Fruit fly (Drosophila melanogaster): Measurements from ENCODE around the gene Vps16B.

Gene Vps16B

dm6 chr3R:29778139-29778984, 37.9 kb downstream of the Vps16B start:
- TF ChIP-seq fkh (GFP tag; optimal IDR thresholded peaks at IDR 0.05) (no peak), Sox102F (GFP tag; optimal IDR thresholded peaks at IDR 0.05) (peak; percentile 60), ss (GFP tag; optimal IDR thresholded peaks at IDR 0.05) (peak; percentile 18 to 38), Hr4 (GFP tag; optimal IDR thresholded peaks at IDR 0.05) (peak; percentile 39), Blimp-1 (GFP tag; optimal IDR thresholded peaks at IDR 0.05) (peak; percentile 36), topi (GFP tag; optimal IDR thresholded peaks at IDR 0.05) (peak; percentile 76), cyc (GFP tag; optimal IDR thresholded peaks at IDR 0.05) (peak; percentile 54), Smox (GFP tag; optimal IDR thresholded peaks at IDR 0.05) (peak; percentile 65), eg (GFP tag; IDR thresholded peaks at IDR 0.05) (no peak; the same call in 2 of the 3 replicates), CG8119 (GFP tag; IDR thresholded peaks at IDR 0.05) (no peak), net (GFP tag; optimal IDR thresholded peaks at IDR 0.05) (peak; percentile 10), CG6808 (GFP tag; optimal IDR thresholded peaks at IDR 0.05) (peak; percentile 67), Ets21C (GFP tag; optimal IDR thresholded peaks at IDR 0.05) (peak; percentile 51), vri (GFP tag; optimal IDR thresholded peaks at IDR 0.05) (peak; percentile 26), CG16779 (tag; optimal IDR thresholded peaks at IDR 0.05) (no peak), Eip93F (GFP tag; optimal IDR thresholded peaks at IDR 0.05) (no peak), CG10631 (GFP tag; optimal IDR thresholded peaks at IDR 0.05) (peak; percentile 63), CG3919 (GFP tag; optimal IDR thresholded peaks at IDR 0.05) (peak; percentile 60), Ets96B (tag; optimal IDR thresholded peaks at IDR 0.05) (peak; percentile 47), achi (GFP tag; optimal IDR thresholded peaks at IDR 0.05) (peak; percentile 56), svp (GFP tag) (peak; percentile 83), CG6792 (GFP tag; optimal IDR thresholded peaks at IDR 0.05) (peak; percentile 45), Hr39 (GFP tag; optimal IDR thresholded peaks at IDR 0.05) (peak; percentile 76), CG6276 (GFP tag; optimal IDR thresholded peaks at IDR 0.05) (no peak), Met (GFP tag; optimal IDR thresholded peaks at IDR 0.05) (peak; percentile 73), fd59A (GFP tag; optimal IDR thresholded peaks at IDR 0.05) (peak; percentile 57), CG15336 (GFP tag; IDR thresholded peaks at IDR 0.05) (no peak), Lpt (GFP tag; optimal IDR thresholded peaks at IDR 0.05) (peak; percentile 20), CG9139 (GFP tag; optimal IDR thresholded peaks at IDR 0.05) (peak; percentile 22), CG8632 (GFP tag; optimal IDR thresholded peaks at IDR 0.05) (peak; percentile 56), dsx (GFP tag; optimal IDR thresholded peaks at IDR 0.05; ENCODE audit: poor library complexity, severe bottlenecking) (peak; percentile 20), spab (GFP tag; optimal IDR thresholded peaks at IDR 0.05) (peak; percentile 34), Gug (GFP tag; IDR thresholded peaks at IDR 0.05) (no peak), CG6163 (GFP tag; IDR thresholded peaks at IDR 0.05) (peak; percentile 53; the same call in 2 of the 3 replicates), Sox15 (GFP tag; optimal IDR thresholded peaks at IDR 0.05) (peak; percentile 23), CG10669 (GFP tag; optimal IDR thresholded peaks at IDR 0.05) (peak; percentile 54), pdm3 (GFP tag; optimal IDR thresholded peaks at IDR 0.05) (peak; percentile 63), Eip75B (GFP tag; optimal IDR thresholded peaks at IDR 0.05) (peak; percentile 64), CG34406 (GFP tag; optimal IDR thresholded peaks at IDR 0.05) (peak; percentile 55), CG11902 (GFP tag; optimal IDR thresholded peaks at IDR 0.05) (peak; percentile 43), CG6854 (GFP tag; optimal IDR thresholded peaks at IDR 0.05) (no peak), fd85E (GFP tag; optimal IDR thresholded peaks at IDR 0.05) (no peak), OdsH (GFP tag; optimal IDR thresholded peaks at IDR 0.05) (peak; percentile 64), CG32006 (GFP tag; optimal IDR thresholded peaks at IDR 0.05) (peak; percentile 42), dac (GFP tag; optimal IDR thresholded peaks at IDR 0.05) (no peak), CG8319 (GFP tag; optimal IDR thresholded peaks at IDR 0.05) (peak; percentile 41), CG1621 (tag; optimal IDR thresholded peaks at IDR 0.05) (peak; percentile 19), lz (GFP tag; optimal IDR thresholded peaks at IDR 0.05) (peak; percentile 74), CG7368 (GFP tag; optimal IDR thresholded peaks at IDR 0.05) (peak; percentile 42), Eip78C (GFP tag) (peak; percentile 90)
